Worm (Caenorhabditis elegans) whole organism, L4 larva: ENCODE results near the gene spc-1.

Experiments
- F10B5.3 ChIP-seq: sonication (generic microtip); optimal IDR thresholded peaks from 2 replicates; lab custom pipeline; 2016; ENCODE audit warnings: mild to moderate bottlenecking, missing genetic modification characterization, missing compliant biosample characterization
- F44E2.7 ChIP-seq: fragments of 200-800 bp; sonication (Bioruptor generic); IDR thresholded peaks from 2 replicates; pipeline ENCODE4 v2.1.2; 2022; ENCODE audit warnings: missing genetic modification characterization, missing compliant biosample characterization
- T20F7.1 ChIP-seq: fragments of 200-800 bp; sonication (Bioruptor generic); optimal IDR thresholded peaks from 2 replicates; lab custom pipeline; 2018; ENCODE audit warnings: mild to moderate bottlenecking, missing genetic modification characterization, missing compliant biosample characterization
- T26A8.4 ChIP-seq: fragments of 200-800 bp; sonication (Bioruptor generic); IDR thresholded peaks from 2 replicates; pipeline ENCODE4 v1.3.6; 2022; ENCODE audit warnings: missing genetic modification characterization, missing compliant biosample characterization
- Y105C5A.15 ChIP-seq: fragments of 200-800 bp; sonication (Bioruptor generic); IDR thresholded peaks from 2 replicates; pipeline ENCODE4 v1.3.6; 2022; ENCODE audit warnings: missing genetic modification characterization, missing compliant biosample characterization
- Y5F2A.4 ChIP-seq: fragments of 200-800 bp; sonication (Bioruptor generic); optimal IDR thresholded peaks from 2 replicates; lab custom pipeline; 2018; ENCODE audit warnings: mild to moderate bottlenecking, missing genetic modification characterization, missing compliant biosample characterization
- ZK337.2 ChIP-seq: fragments of 200-800 bp; sonication (Bioruptor generic); IDR thresholded peaks from 2 replicates; pipeline ENCODE4 v1.3.6; 2022; ENCODE audit warnings: missing genetic modification reagents, missing genetic modification characterization, missing compliant biosample characterization
- aha-1 ChIP-seq: fragments of 150-350 bp; peaks from one replicate; lab custom pipeline; 2014; ENCODE audit warnings: missing biosample characterization, missing genetic modification characterization
- aly-2 ChIP-seq: sonication (generic microtip); optimal IDR thresholded peaks from 2 replicates; lab custom pipeline; 2018; ENCODE audit warnings: missing biosample characterization, missing genetic modification characterization
- ceh-20 ChIP-seq: fragments of 200-800 bp; sonication (Bioruptor generic); IDR thresholded peaks from 2 replicates; pipeline ENCODE4 v1.3.6; 2022; ENCODE audit warnings: missing genetic modification reagents, missing genetic modification characterization, missing compliant biosample characterization
- ceh-44 ChIP-seq: fragments of 200-800 bp; sonication (Bioruptor generic); IDR thresholded peaks from 2 replicates; pipeline ENCODE4 v1.3.6; 2022; ENCODE audit warnings: missing genetic modification reagents, missing genetic modification characterization, missing compliant biosample characterization
- ceh-62 ChIP-seq: sonication (generic microtip); optimal IDR thresholded peaks from 2 replicates; lab custom pipeline; 2017; ENCODE audit warnings: missing biosample characterization, missing genetic modification characterization
- ceh-82 ChIP-seq: sonication (generic microtip); optimal IDR thresholded peaks from 2 replicates; lab custom pipeline; 2017; ENCODE audit warnings: missing biosample characterization, missing genetic modification characterization
- daf-12 ChIP-seq: fragments of 150-350 bp; optimal IDR thresholded peaks from 2 replicates; lab custom pipeline; 2014; ENCODE audit warnings: missing biosample characterization, missing genetic modification reagents, missing genetic modification characterization
- daf-16 ChIP-seq, 3 experiments: sonication (generic microtip); optimal IDR thresholded peaks; 2 replicates each; lab custom pipeline; 2016 to 2017; ENCODE audit warnings: missing genetic modification characterization in 3 of 3, missing genetic modification reagents in 3 of 3, mild to moderate bottlenecking in 2 of 3, missing compliant biosample characterization in 2 of 3, missing biosample characterization in 1 of 3, moderate library complexity in 1 of 3
- dmd-8 ChIP-seq: fragments of 200-800 bp; sonication (Bioruptor generic); IDR thresholded peaks from 2 replicates; pipeline ENCODE4 v1.3.6; 2022; ENCODE audit warnings: missing genetic modification characterization, missing compliant biosample characterization
- dmd-9 ChIP-seq: fragments of 200-800 bp; sonication (Bioruptor generic); IDR thresholded peaks from 2 replicates; pipeline ENCODE4 v1.3.6; 2022; ENCODE audit warnings: missing genetic modification reagents, missing genetic modification characterization, missing compliant biosample characterization
- duxl-1 ChIP-seq: sonication (generic microtip); optimal IDR thresholded peaks from 2 replicates; lab custom pipeline; 2016; ENCODE audit warnings: mild to moderate bottlenecking, missing genetic modification characterization, moderate library complexity, missing compliant biosample characterization; ENCODE audit not compliant: poor library complexity
- egl-43 ChIP-seq: fragments of 200-800 bp; sonication (Bioruptor generic); IDR thresholded peaks from 2 replicates; pipeline ENCODE4 v1.3.6; 2022; ENCODE audit warnings: missing genetic modification reagents, missing genetic modification characterization, missing compliant biosample characterization
- fkh-10 ChIP-seq: fragments of 150-350 bp; optimal IDR thresholded peaks from 2 replicates; lab custom pipeline; 2014; ENCODE audit warnings: missing biosample characterization, missing genetic modification reagents, missing genetic modification characterization
- fos-1 ChIP-seq: fragments of 150-350 bp; optimal IDR thresholded peaks from 2 replicates; lab custom pipeline; 2014; ENCODE audit warnings: missing biosample characterization, missing genetic modification characterization
- gei-8 ChIP-seq: fragments of 200-800 bp; sonication (Bioruptor generic); optimal IDR thresholded peaks from 2 replicates; lab custom pipeline; 2018; ENCODE audit warnings: mild to moderate bottlenecking, missing genetic modification characterization, missing compliant biosample characterization
- hlh-11 ChIP-seq: fragments of 200-800 bp; sonication (Bioruptor generic); optimal IDR thresholded peaks from 2 replicates; lab custom pipeline; 2018; ENCODE audit warnings: mild to moderate bottlenecking, missing genetic modification characterization, missing compliant biosample characterization
- jun-1 ChIP-seq: fragments of 150-350 bp; optimal IDR thresholded peaks from 2 replicates; lab custom pipeline; 2014; ENCODE audit warnings: missing biosample characterization, missing genetic modification reagents, missing genetic modification characterization
- lim-7 ChIP-seq: fragments of 200-800 bp; sonication (Bioruptor generic); IDR thresholded peaks from 2 replicates; pipeline ENCODE4 v1.3.6; 2022; ENCODE audit warnings: missing genetic modification characterization, missing compliant biosample characterization
- lin-1 ChIP-seq: fragments of 200-800 bp; sonication (Bioruptor generic); IDR thresholded peaks from 2 replicates; pipeline ENCODE4 v1.3.6; 2022; ENCODE audit warnings: missing genetic modification reagents, missing genetic modification characterization, missing compliant biosample characterization
- lin-15B ChIP-seq: fragments of 150-350 bp; sonication (generic microtip); optimal IDR thresholded peaks from 3 replicates; lab custom pipeline; 2014; ENCODE audit warnings: missing biosample characterization, missing genetic modification characterization
- lin-29 ChIP-seq: fragments of 200-800 bp; sonication (Bioruptor generic); IDR thresholded peaks from 2 replicates; pipeline ENCODE4 v1.3.6; 2022; ENCODE audit warnings: missing genetic modification reagents, missing genetic modification characterization, missing compliant biosample characterization
- lsy-2 ChIP-seq, 2 experiments: fragments of 150-350 bp in 1 of 2; sonication (generic microtip) in 1 of 2; optimal IDR thresholded peaks; 2 replicates each; lab custom pipeline; 2014 to 2017; ENCODE audit warnings: missing biosample characterization in 2 of 2, missing genetic modification characterization in 2 of 2
- madf-5 ChIP-seq, 2 experiments: fragments of 200-800 bp; sonication (Bioruptor generic); IDR thresholded peaks; 2 replicates each; pipeline ENCODE4 v1.3.6; 2022; ENCODE audit warnings: missing compliant biosample characterization in 2 of 2, missing genetic modification characterization in 2 of 2
- madf-9 ChIP-seq: fragments of 200-800 bp; sonication (Bioruptor generic); conservative IDR thresholded peaks from 2 replicates; pipeline ENCODE4 v1.3.6; 2022; ENCODE audit warnings: missing genetic modification reagents, missing genetic modification characterization, missing compliant biosample characterization
- mep-1 ChIP-seq: fragments of 150-350 bp; sonication (generic microtip); optimal IDR thresholded peaks from 3 replicates; lab custom pipeline; 2014; ENCODE audit warnings: missing biosample characterization, missing genetic modification characterization
- mes-2 ChIP-seq: sonication (generic microtip); optimal IDR thresholded peaks from 2 replicates; lab custom pipeline; 2016; ENCODE audit warnings: missing genotype, mild to moderate bottlenecking, missing genetic modification characterization, missing compliant biosample characterization; ENCODE audit not compliant: poor library complexity, severe bottlenecking
- mxl-2 ChIP-seq: fragments of 200-800 bp; sonication (Bioruptor generic); conservative IDR thresholded peaks from 2 replicates; pipeline ENCODE4 v1.3.6; 2022; ENCODE audit warnings: missing genetic modification reagents, missing genetic modification characterization, missing compliant biosample characterization
- mxl-3 ChIP-seq: fragments of 200-800 bp; sonication (Bioruptor generic); optimal IDR thresholded peaks from 2 replicates; lab custom pipeline; 2018; ENCODE audit warnings: mild to moderate bottlenecking, missing genetic modification characterization, missing compliant biosample characterization
- nhr-102 ChIP-seq: sonication (generic microtip); optimal IDR thresholded peaks from 2 replicates; lab custom pipeline; 2016; ENCODE audit warnings: mild to moderate bottlenecking, missing genetic modification characterization, moderate library complexity, missing compliant biosample characterization
- nhr-237 ChIP-seq: sonication (generic microtip); optimal IDR thresholded peaks from 2 replicates; lab custom pipeline; 2017; ENCODE audit warnings: missing biosample characterization, missing genetic modification characterization
- nhr-28 ChIP-seq: fragments of 150-350 bp; optimal IDR thresholded peaks from 2 replicates; lab custom pipeline; 2014; ENCODE audit warnings: missing biosample characterization, missing genetic modification characterization
- nhr-48 ChIP-seq: sonication (generic microtip); optimal IDR thresholded peaks from 2 replicates; lab custom pipeline; 2016; ENCODE audit warnings: mild to moderate bottlenecking, missing genetic modification characterization, missing compliant biosample characterization
- nhr-6 ChIP-seq: fragments of 150-350 bp; optimal IDR thresholded peaks from 2 replicates; lab custom pipeline; 2014; ENCODE audit warnings: missing biosample characterization, missing genetic modification characterization
- nhr-77 ChIP-seq: fragments of 150-350 bp; optimal IDR thresholded peaks from 2 replicates; lab custom pipeline; 2014; ENCODE audit warnings: missing biosample characterization, missing genetic modification characterization
- saeg-2 ChIP-seq: fragments of 200-800 bp; sonication (Bioruptor generic); IDR thresholded peaks from 2 replicates; pipeline ENCODE4 v1.3.6; 2022; ENCODE audit warnings: missing genetic modification reagents, missing genetic modification characterization, missing compliant biosample characterization
- sdz-12 ChIP-seq: fragments of 200-800 bp; sonication (Bioruptor generic); optimal IDR thresholded peaks from 2 replicates; lab custom pipeline; 2018; ENCODE audit warnings: mild to moderate bottlenecking, missing genetic modification characterization, missing compliant biosample characterization
- set-16 ChIP-seq: fragments of 200-800 bp; sonication (Bioruptor generic); IDR thresholded peaks from 2 replicates; pipeline ENCODE4 v1.3.6; 2022; ENCODE audit warnings: missing genetic modification reagents, missing genetic modification characterization, missing compliant biosample characterization
- snpc-1.2 ChIP-seq: fragments of 200-800 bp; sonication (Bioruptor generic); IDR thresholded peaks from 2 replicates; pipeline ENCODE4 v1.3.6; 2022; ENCODE audit warnings: missing genetic modification reagents, missing genetic modification characterization, missing compliant biosample characterization
- snpc-4 ChIP-seq: fragments of 150-350 bp; optimal IDR thresholded peaks from 2 replicates; lab custom pipeline; 2014; ENCODE audit warnings: missing biosample characterization, missing genetic modification characterization
- unc-130 ChIP-seq: sonication (generic microtip); optimal IDR thresholded peaks from 2 replicates; lab custom pipeline; 2016; ENCODE audit warnings: missing genetic modification reagents, missing genetic modification characterization, missing compliant biosample characterization
- unc-39 ChIP-seq: sonication (generic microtip); optimal IDR thresholded peaks from 2 replicates; lab custom pipeline; 2017; ENCODE audit warnings: missing biosample characterization, missing genetic modification characterization
- vab-7 ChIP-seq: fragments of 200-800 bp; sonication (Bioruptor generic); IDR thresholded peaks from 2 replicates; pipeline ENCODE4 v1.3.6; 2022; ENCODE audit warnings: missing genetic modification reagents, missing genetic modification characterization, missing compliant biosample characterization
- zfp-3 ChIP-seq: fragments of 200-800 bp; sonication (Bioruptor generic); conservative IDR thresholded peaks from 2 replicates; pipeline ENCODE4 v1.3.6; 2022; ENCODE audit warnings: missing genetic modification reagents, missing genetic modification characterization, missing compliant biosample characterization
- zip-11 ChIP-seq: fragments of 200-800 bp; sonication (Bioruptor generic); IDR thresholded peaks from 2 replicates; pipeline ENCODE4 v1.3.6; 2022; ENCODE audit warnings: missing genetic modification characterization, missing compliant biosample characterization
- ztf-11 ChIP-seq: fragments of 150-350 bp; optimal IDR thresholded peaks from 2 replicates; lab custom pipeline; 2014; ENCODE audit warnings: missing biosample characterization, missing genetic modification characterization
- ztf-7 ChIP-seq: fragments of 150-350 bp; optimal IDR thresholded peaks from 2 replicates; lab custom pipeline; 2014; ENCODE audit warnings: missing biosample characterization, missing genetic modification characterization

spc-1 gene

ce11 chrX:3106137-3106536, 20.7 kb downstream of the spc-1 start, which contains the start of gene K10B3.5 (continued):
- TF ChIP-seq sdz-12 (GFP tag; lab: Kevin White, UChicago) (no peak), mxl-3 (GFP tag; lab: Kevin White, UChicago) (no peak), Y105C5A.15 (GFP tag; lab: Robert Waterston, UW) (no peak), T20F7.1 (peak; percentile 52), dmd-8 (no peak), ceh-82 (tag; lab: Kevin White, UChicago) (no peak), fkh-10 (GFP tag; lab: Kevin White, UChicago) (no peak), nhr-77 (tag; lab: Kevin White, UChicago) (peak; percentile 34), mep-1 (tag; lab: Kevin White, UChicago) (peak; percentile 89), nhr-28 (tag; lab: Kevin White, UChicago) (peak; percentile 48), nhr-6 (tag; lab: Kevin White, UChicago) (peak; percentile 52), F10B5.3 (tag; lab: Kevin White, UChicago) (no peak), aly-2 (no peak), ceh-44 (no peak), duxl-1 (tag; lab: Kevin White, UChicago) (peak; percentile 12), aha-1 (peak; percentile 97), zip-11 (no peak), jun-1 (tag; lab: Kevin White, UChicago) (no peak), vab-7 (GFP tag; lab: Robert Waterston, UW) (no peak), ceh-20 (GFP tag; lab: Robert Waterston, UW) (no peak), gei-8 (GFP tag; lab: Kevin White, UChicago) (no peak), dmd-9 (no peak), nhr-237 (tag; lab: Kevin White, UChicago) (no peak), hlh-11 (tag; lab: Kevin White, UChicago) (peak; percentile 55), ztf-11 (no peak), madf-9 (GFP tag; lab: Robert Waterston, UW) (no peak), F44E2.7 (GFP tag; lab: Robert Waterston, UW) (no peak), daf-16 (GFP tag; optimal IDR thresholded peaks at IDR 0.05; lab: Kevin White, UChicago) (peak in 1 of 2 experiments; percentile 43), daf-16 (tag; optimal IDR thresholded peaks at IDR 0.05; lab: Kevin White, UChicago) (peak; percentile 50), ceh-62 (no peak), nhr-102 (peak; percentile 16), madf-5 (GFP tag; IDR thresholded peaks at IDR 0.05; lab: Robert Waterston, UW) (no peak), snpc-1.2 (no peak), Y5F2A.4 (GFP tag; lab: Kevin White, UChicago) (no peak), daf-12 (tag; lab: Kevin White, UChicago) (no peak), T26A8.4 (no peak), egl-43 (no peak), ztf-7 (tag; lab: Kevin White, UChicago) (no peak), lsy-2 (tag; optimal IDR thresholded peaks at IDR 0.05; lab: Kevin White, UChicago) (peak in 1 of 2 experiments; percentile 74), unc-39 (tag; lab: Kevin White, UChicago) (no peak), mxl-2 (GFP tag; lab: Robert Waterston, UW) (no peak), lim-7 (GFP tag; lab: Robert Waterston, UW) (no peak), unc-130 (no peak), ZK337.2 (no peak), lin-29 (GFP tag; lab: Robert Waterston, UW) (no peak), zfp-3 (GFP tag; lab: Robert Waterston, UW) (no peak), mes-2 (peak; percentile 85), fos-1 (no peak), snpc-4 (tag; lab: Kevin White, UChicago) (no peak), lin-1 (no peak), nhr-48 (no peak), set-16 (GFP tag; lab: Robert Waterston, UW) (no peak), lin-15B (tag; lab: Kevin White, UChicago) (no peak), saeg-2 (GFP tag; lab: Robert Waterston, UW) (no peak)
